Fruit fly (Drosophila melanogaster): ENCODE measurements around the gene CG34348.

- 0 out of 3 replicates have a peak, but pooled peaks have one; percentile 21 for TF ChIP-seq CG6163 (GFP tag; IDR thresholded peaks at IDR 0.05)
- TF ChIP-seq CG8632 (GFP tag; optimal IDR thresholded peaks at IDR 0.05): no peak
- peak; percentile 12 for TF ChIP-seq Hr39 (GFP tag; optimal IDR thresholded peaks at IDR 0.05)
- TF ChIP-seq Met (GFP tag; optimal IDR thresholded peaks at IDR 0.05): peak; percentile 11
- TF ChIP-seq Eip93F (GFP tag; optimal IDR thresholded peaks at IDR 0.05): no peak
- TF ChIP-seq Hr38 (GFP tag; optimal IDR thresholded peaks at IDR 0.05): no peak
- TF ChIP-seq CG6276 (GFP tag; optimal IDR thresholded peaks at IDR 0.05): no peak
- no peak for TF ChIP-seq Gug (GFP tag; IDR thresholded peaks at IDR 0.05)
- no peak for TF ChIP-seq CG16779 (tag; optimal IDR thresholded peaks at IDR 0.05)
- peak; percentile 27 for TF ChIP-seq OdsH (GFP tag; optimal IDR thresholded peaks at IDR 0.05)
- TF ChIP-seq Ets96B (tag; optimal IDR thresholded peaks at IDR 0.05): no peak
- TF ChIP-seq lz (GFP tag; optimal IDR thresholded peaks at IDR 0.05): peak; percentile 15
- peak; percentile 4 for TF ChIP-seq esn (GFP tag; optimal IDR thresholded peaks at IDR 0.05)
- no peak for TF ChIP-seq Ets21C (GFP tag; optimal IDR thresholded peaks at IDR 0.05)
These were observed 33.4 kb downstream of the CG34348 start for dm6 chrX:11372764-11373712.
